Fruit fly (Drosophila melanogaster) whole organism, embryonic: ENCODE results near the gene Cbp20.

ENCODE experiments used
- CG10321 ChIP-seq: fragments of 200-800 bp; sonication (Bioruptor generic); IDR thresholded peaks from 2 replicates; pipeline ENCODE4 v1.3.6; 2022; ENCODE audit warnings: missing biosample characterization, missing genetic modification characterization
- CG5180 ChIP-seq: fragments of 200-800 bp; sonication (Bioruptor generic); optimal IDR thresholded peaks from 3 replicates; lab custom pipeline; 2017; ENCODE audit warnings: missing biosample characterization, missing genetic modification characterization, mild to moderate bottlenecking, moderate library complexity, missing genetic modification reagents
- Dip3 ChIP-seq: fragments of 200-800 bp; sonication (Bioruptor generic); optimal IDR thresholded peaks from 3 replicates; lab custom pipeline; 2016; ENCODE audit warnings: missing biosample characterization, missing genetic modification characterization
- Mad ChIP-seq: fragments of 200-800 bp; sonication (Bioruptor generic); optimal IDR thresholded peaks from 2 replicates; lab custom pipeline; 2016; ENCODE audit warnings: missing biosample characterization, missing genetic modification characterization
- Ravus ChIP-seq: fragments of 200-800 bp; sonication (Bioruptor generic); IDR thresholded peaks from 2 replicates; pipeline ENCODE4 v1.3.6; 2022; ENCODE audit warnings: missing biosample characterization, missing genetic modification characterization
- pho ChIP-seq: fragments of 200-800 bp; sonication (Bioruptor generic); optimal IDR thresholded peaks from 2 replicates; lab custom pipeline; 2016; ENCODE audit warnings: missing biosample characterization, missing genetic modification characterization

- no peak for TF ChIP-seq Dip3 (GFP tag; lab: Kevin White, UChicago)
- TF ChIP-seq CG5180 (GFP tag; lab: Kevin White, UChicago), result no peak
- TF ChIP-seq Mad (GFP tag; lab: Kevin White, UChicago), result no peak
- no peak for TF ChIP-seq pho
- TF ChIP-seq Ravus, result no peak
- no peak for TF ChIP-seq CG10321
Measured at dm6 chr3R:18158401-18158800, 6.1 kb upstream of the Cbp20 start, which contains the start of gene CG14315.
